Fruit fly (Drosophila melanogaster) whole organism, wandering third instar larva: ENCODE results near the gene Bre1.

Experiments used
- Abd-B ChIP-seq: fragments of >200 bp; optimal IDR thresholded peaks from 2 replicates; lab custom pipeline; 2017; ENCODE audit warnings: missing biosample characterization, missing genetic modification characterization
- GATAd ChIP-seq: sonication (Bioruptor generic); optimal IDR thresholded peaks from 2 replicates; lab custom pipeline; 2016; ENCODE audit warnings: missing biosample characterization, missing genetic modification characterization
- HLH106 ChIP-seq: fragments of 200-800 bp; optimal IDR thresholded peaks from 3 replicates; lab custom pipeline; 2019; ENCODE audit warnings: missing biosample characterization, mild to moderate bottlenecking, missing genetic modification characterization, moderate library complexity
- Vsx2 ChIP-seq: fragments of 200-300, 225-300 bp; sonication (Bioruptor generic); optimal IDR thresholded peaks from 2 replicates; lab custom pipeline; 2018; ENCODE audit warnings: missing biosample characterization, missing genetic modification characterization; ENCODE audit not compliant: partially characterized antibody
- fru ChIP-seq: fragments of 200-800 bp; sonication (Bioruptor generic); optimal IDR thresholded peaks from 3 replicates; lab custom pipeline; 2016; ENCODE audit warnings: missing biosample characterization, mild to moderate bottlenecking, missing genetic modification characterization
- lola ChIP-seq: fragments of >200 bp; optimal IDR thresholded peaks from 2 replicates; lab custom pipeline; 2017; ENCODE audit warnings: missing biosample characterization, missing genetic modification characterization
- psq ChIP-seq: fragments of 200-800 bp; sonication (Bioruptor generic); optimal IDR thresholded peaks from 3 replicates; lab custom pipeline; 2017; ENCODE audit warnings: missing biosample characterization, mild to moderate bottlenecking, missing genetic modification characterization, moderate library complexity
- rgr ChIP-seq: fragments of 200-800 bp; sonication (Bioruptor generic); optimal IDR thresholded peaks from 3 replicates; lab custom pipeline; 2016; ENCODE audit warnings: missing biosample characterization, mild to moderate bottlenecking, missing genetic modification characterization
- sage ChIP-seq: fragments of 200-800 bp; sonication (Bioruptor generic); optimal IDR thresholded peaks from 2 replicates; lab custom pipeline; 2016; ENCODE audit warnings: missing biosample characterization, mild to moderate bottlenecking, missing genetic modification characterization
- usp ChIP-seq: fragments of >200 bp; optimal IDR thresholded peaks from 2 replicates; lab custom pipeline; 2017; ENCODE audit warnings: missing biosample characterization, missing genetic modification characterization

dm6 chr3L:5808540-5809200, 14.7 kb upstream of the Bre1 start:
- TF ChIP-seq Abd-B (GFP tag; lab: Kevin White, UChicago) (no peak), fru (GFP tag; lab: Kevin White, UChicago) (no peak), sage (GFP tag; lab: Kevin White, UChicago) (no peak), HLH106 (tag; lab: Kevin White, UChicago) (no peak), GATAd (GFP tag; lab: Kevin White, UChicago) (no peak), psq (GFP tag; lab: Kevin White, UChicago) (no peak), rgr (GFP tag; lab: Kevin White, UChicago) (no peak), usp (GFP tag; lab: Kevin White, UChicago) (no peak), lola (no peak), Vsx2 (GFP tag; lab: Kevin White, UChicago) (no peak)
